Worm (Caenorhabditis elegans): Measurements from ENCODE around the gene ceh-36.

Gene ceh-36

ce11 chrX:14186466-14186865 lies at the start of gene ceh-36:
Gene ceh-36, minus strand, starts transcription at chrX:14186566.
- no peak for TF ChIP-seq hmg-11 (tag; optimal IDR thresholded peaks at IDR 0.05)
- TF ChIP-seq nhr-28 (tag; optimal IDR thresholded peaks at IDR 0.05): no peak
- TF ChIP-seq nhr-43 (tag; optimal IDR thresholded peaks at IDR 0.05; ENCODE audit: poor library complexity, severe bottlenecking): no peak
- no peak for TF ChIP-seq R02D3.7 (tag; optimal IDR thresholded peaks at IDR 0.05)
- TF ChIP-seq daf-12 (tag; optimal IDR thresholded peaks at IDR 0.05): no peak
- no peak for TF ChIP-seq ztf-11 (tag; optimal IDR thresholded peaks at IDR 0.05)
- no peak for TF ChIP-seq lin-39 (tag; optimal IDR thresholded peaks at IDR 0.05)
- TF ChIP-seq tbx-2 (tag; optimal IDR thresholded peaks at IDR 0.05): no peak
- TF ChIP-seq lsy-12 (tag; optimal IDR thresholded peaks at IDR 0.05): no peak
- TF ChIP-seq ceh-16 (tag; optimal IDR thresholded peaks at IDR 0.05): no peak
- TF ChIP-seq egl-27 (tag; optimal IDR thresholded peaks at IDR 0.05): no peak
- TF ChIP-seq ceh-9 (tag; optimal IDR thresholded peaks at IDR 0.05): no peak
- TF ChIP-seq lin-15B (tag; optimal IDR thresholded peaks at IDR 0.05): no peak

- TF ChIP-seq jun-1 (tag; optimal IDR thresholded peaks at IDR 0.05): no peak
- TF ChIP-seq lsy-12 (tag; optimal IDR thresholded peaks at IDR 0.05): no peak
- TF ChIP-seq nhr-12 (tag; optimal IDR thresholded peaks at IDR 0.05): no peak
- TF ChIP-seq nhr-23 (tag; optimal IDR thresholded peaks at IDR 0.05): no peak
- TF ChIP-seq lin-39 (tag; optimal IDR thresholded peaks at IDR 0.05): no peak
Measured at ce11 chrX:14234932-14235331, 48.6 kb upstream of the ceh-36 start, which contains the start of gene srg-37. Gene srg-37, minus strand, starts transcription at chrX:14235032.

- TF ChIP-seq lsy-12 (tag; optimal IDR thresholded peaks at IDR 0.05): no peak
- no peak for TF ChIP-seq nhr-43 (tag; optimal IDR thresholded peaks at IDR 0.05; ENCODE audit: poor library complexity, severe bottlenecking)
- no peak for TF ChIP-seq unc-39 (tag; optimal IDR thresholded peaks at IDR 0.05)
- TF ChIP-seq ceh-16 (tag; optimal IDR thresholded peaks at IDR 0.05): no peak
- no peak for TF ChIP-seq ZK546.5 (tag; optimal IDR thresholded peaks at IDR 0.05)
- no peak for TF ChIP-seq fos-1 (tag; optimal IDR thresholded peaks at IDR 0.05)
- no peak for TF ChIP-seq tbx-2 (tag; optimal IDR thresholded peaks at IDR 0.05)
- TF ChIP-seq fkh-10 (GFP tag; optimal IDR thresholded peaks at IDR 0.05): no peak
- no peak for TF ChIP-seq snpc-4 (tag; optimal IDR thresholded peaks at IDR 0.05)
Measured at ce11 chrX:14234366-14234765, 48.0 kb upstream of the ceh-36 start, which contains the start of gene srg-36. Gene srg-36, minus strand, starts transcription at chrX:14234466.

ce11 chrX:14231987-14232386 lies 45.6 kb upstream of the ceh-36 start:
- TF ChIP-seq pha-4 (tag; optimal IDR thresholded peaks at IDR 0.05): no peak
- TF ChIP-seq ceh-28 (tag; optimal IDR thresholded peaks at IDR 0.05): no peak
- TF ChIP-seq mml-1 (tag; optimal IDR thresholded peaks at IDR 0.05): no peak
- TF ChIP-seq fos-1 (tag; optimal IDR thresholded peaks at IDR 0.05): no peak
- no peak for TF ChIP-seq R02D3.7 (tag; optimal IDR thresholded peaks at IDR 0.05)
- no peak for TF ChIP-seq ztf-11 (tag; optimal IDR thresholded peaks at IDR 0.05)
- no peak for TF ChIP-seq egl-27 (tag; optimal IDR thresholded peaks at IDR 0.05)
- TF ChIP-seq ceh-16 (tag; optimal IDR thresholded peaks at IDR 0.05): no peak
- no peak for TF ChIP-seq daf-12 (tag; optimal IDR thresholded peaks at IDR 0.05)
- no peak for TF ChIP-seq nhr-23 (tag; optimal IDR thresholded peaks at IDR 0.05)
- no peak for TF ChIP-seq zag-1 (tag; optimal IDR thresholded peaks at IDR 0.05)
- no peak for TF ChIP-seq jun-1 (tag; optimal IDR thresholded peaks at IDR 0.05)
- TF ChIP-seq nhr-237 (tag; optimal IDR thresholded peaks at IDR 0.05): no peak
- no peak for TF ChIP-seq elt-3 (tag; optimal IDR thresholded peaks at IDR 0.05)
- TF ChIP-seq pqm-1 (tag; optimal IDR thresholded peaks at IDR 0.05): no peak

ce11 chrX:14228764-14229163 lies 42.4 kb upstream of the ceh-36 start:
- peak; percentile 58 for TF ChIP-seq hmg-11 (tag; optimal IDR thresholded peaks at IDR 0.05)
- no peak for TF ChIP-seq nhr-237 (tag; optimal IDR thresholded peaks at IDR 0.05)
- peak; percentile 58 for TF ChIP-seq nhr-43 (tag; optimal IDR thresholded peaks at IDR 0.05; ENCODE audit: poor library complexity, severe bottlenecking)
- TF ChIP-seq elt-2 (tag; optimal IDR thresholded peaks at IDR 0.05): peak; percentile 18

- TF ChIP-seq nhr-25 (tag; optimal IDR thresholded peaks at IDR 0.05) (no peak), nhr-77 (tag; optimal IDR thresholded peaks at IDR 0.05) (no peak), nhr-43 (tag; optimal IDR thresholded peaks at IDR 0.05; ENCODE audit: poor library complexity, severe bottlenecking) (no peak), ceh-28 (tag; optimal IDR thresholded peaks at IDR 0.05) (no peak), ztf-4 (tag; optimal IDR thresholded peaks at IDR 0.05) (no peak), ceh-16 (tag; optimal IDR thresholded peaks at IDR 0.05) (no peak), ztf-11 (tag; optimal IDR thresholded peaks at IDR 0.05) (no peak), mml-1 (tag; optimal IDR thresholded peaks at IDR 0.05) (no peak)
Measured at ce11 chrX:14225273-14225672, 38.9 kb upstream of the ceh-36 start, which contains the start of gene cyp-13B2. Gene cyp-13B2, plus strand, starts transcription at chrX:14225573.

Data from whole organism, L3 larva.